Fruit fly (Drosophila melanogaster) whole organism, embryonic: Measurements from ENCODE around the gene CHOp24.
A peak's percentile ranks its signal among the peaks of the same experiment; 100 is the strongest.

Experiments used
- Awh ChIP-seq: fragments of 200-800 bp; sonication (Bioruptor generic); IDR thresholded peaks from 2 replicates; pipeline ENCODE4, ENCODE4 v1.3.6; 2022; ENCODE audit warnings: missing biosample characterization, missing genetic modification characterization
- BEAF-32 ChIP-seq: fragments of 200-800 bp; sonication (Bioruptor generic); optimal IDR thresholded peaks from 3 replicates; lab custom pipeline; 2017; ENCODE audit warnings: missing biosample characterization, missing genetic modification characterization, mild to moderate bottlenecking, moderate library complexity, missing genetic modification reagents
- Bgb ChIP-seq: fragments of 200-800 bp; sonication (Bioruptor generic); IDR thresholded peaks from 2 replicates; pipeline ENCODE4 v1.3.6; 2022; ENCODE audit warnings: missing biosample characterization, missing genetic modification characterization; ENCODE audit not compliant: partially characterized antibody
- CG10147 ChIP-seq: fragments of 200-800 bp; sonication (Bioruptor generic); optimal IDR thresholded peaks from 2 replicates; lab custom pipeline; 2019; ENCODE audit warnings: missing biosample characterization, mild to moderate bottlenecking, missing genetic modification characterization, moderate library complexity
- CG1024 ChIP-seq: fragments of 200-800 bp; sonication (Bioruptor generic); IDR thresholded peaks from 2 replicates; pipeline ENCODE4 v1.3.6; 2022; ENCODE audit warnings: missing biosample characterization, missing genetic modification characterization
- CG10431 ChIP-seq: fragments of 200-800 bp; sonication (Bioruptor generic); optimal IDR thresholded peaks from 3 replicates; lab custom pipeline; 2018; ENCODE audit warnings: missing biosample characterization, mild to moderate bottlenecking, missing genetic modification characterization
- CG11093 ChIP-seq: fragments of 200-800 bp; sonication (Bioruptor generic); IDR thresholded peaks from 3 replicates; pipeline ENCODE4 v1.3.6; 2022; ENCODE audit warnings: missing biosample characterization, missing genetic modification characterization
- CG11398 ChIP-seq: fragments of 200-800 bp; sonication (Bioruptor generic); optimal IDR thresholded peaks from 2 replicates; lab custom pipeline; 2016; ENCODE audit warnings: missing biosample characterization, missing genetic modification characterization
- CG13624 ChIP-seq: fragments of 200-800 bp; sonication (Bioruptor generic); optimal IDR thresholded peaks from 2 replicates; lab custom pipeline; 2016; ENCODE audit warnings: missing biosample characterization, missing genetic modification characterization
- CG15696 ChIP-seq: fragments of 200-800 bp; sonication (Bioruptor generic); optimal IDR thresholded peaks from 2 replicates; lab custom pipeline; 2019; ENCODE audit warnings: missing biosample characterization, mild to moderate bottlenecking, missing genetic modification characterization, moderate library complexity
- CG17802 ChIP-seq: fragments of 200-800 bp; sonication (Bioruptor generic); optimal IDR thresholded peaks from 2 replicates; lab custom pipeline; 2018; ENCODE audit warnings: missing biosample characterization, mild to moderate bottlenecking, missing genetic modification characterization, moderate library complexity
- CG2129 ChIP-seq: fragments of 200-800 bp; sonication (Bioruptor generic); IDR thresholded peaks from 2 replicates; pipeline ENCODE4 v1.3.6; 2022; ENCODE audit warnings: missing biosample characterization, missing genetic modification characterization; ENCODE audit not compliant: partially characterized antibody
- CG31365 ChIP-seq: fragments of 200-800 bp; sonication (Bioruptor generic); optimal IDR thresholded peaks from 2 replicates; lab custom pipeline; 2018; ENCODE audit warnings: missing biosample characterization, mild to moderate bottlenecking, missing genetic modification characterization
- CG3281 ChIP-seq: fragments of 200-800 bp; sonication (Bioruptor generic); optimal IDR thresholded peaks from 3 replicates; lab custom pipeline; 2017; ENCODE audit warnings: missing biosample characterization, mild to moderate bottlenecking, missing genetic modification characterization
- CG4730 ChIP-seq: fragments of 200-800 bp; sonication (Bioruptor generic); IDR thresholded peaks from 2 replicates; pipeline ENCODE4 v1.3.6; 2022; ENCODE audit warnings: missing biosample characterization, missing genetic modification characterization
- CG6813 ChIP-seq: fragments of 200-800 bp; sonication (Bioruptor generic); optimal IDR thresholded peaks from 2 replicates; lab custom pipeline; 2017; ENCODE audit warnings: missing biosample characterization, missing genetic modification characterization, mild to moderate bottlenecking, moderate library complexity, missing genetic modification reagents
- CG7372 ChIP-seq: fragments of 200-800 bp; sonication (Bioruptor generic); IDR thresholded peaks from 2 replicates; pipeline ENCODE4 v1.3.6; 2022; ENCODE audit warnings: missing biosample characterization, missing genetic modification characterization
- CrebB ChIP-seq: fragments of 200-800 bp; sonication (Bioruptor generic); optimal IDR thresholded peaks from 3 replicates; lab custom pipeline; 2018; ENCODE audit warnings: missing biosample characterization, mild to moderate bottlenecking, missing genetic modification characterization
- D19B ChIP-seq: fragments of 200-800 bp; sonication (Bioruptor generic); optimal IDR thresholded peaks from 2 replicates; lab custom pipeline; 2017; ENCODE audit warnings: missing biosample characterization, mild to moderate bottlenecking, missing genetic modification characterization
- Dad ChIP-seq: fragments of 200-800 bp; sonication (Bioruptor generic); optimal IDR thresholded peaks from 3 replicates; lab custom pipeline; 2016; ENCODE audit warnings: missing biosample characterization, missing genetic modification characterization
- Deaf1 ChIP-seq: fragments of 200-800 bp; optimal IDR thresholded peaks from 3 replicates; lab custom pipeline; 2019; ENCODE audit warnings: missing biosample characterization, mild to moderate bottlenecking, missing genetic modification characterization, moderate library complexity
- Dfd ChIP-seq, 2 experiments: fragments of >200 bp; optimal IDR thresholded peaks; 2 replicates each; lab custom pipeline; 2017; ENCODE audit warnings: missing biosample characterization in 2 of 2, missing genetic modification characterization in 2 of 2
- ERR ChIP-seq: fragments of 200-800 bp; sonication (Bioruptor generic); optimal IDR thresholded peaks from 2 replicates; lab custom pipeline; 2016; ENCODE audit warnings: missing biosample characterization, missing genetic modification characterization
- Eip74EF ChIP-seq, 2 experiments: fragments of 200-800 bp in 1 of 2; fragments of >200 bp in 1 of 2; sonication (Bioruptor generic) in 1 of 2; optimal IDR thresholded peaks; 2 replicates each; lab custom pipeline; 2017 to 2019; ENCODE audit warnings: missing biosample characterization in 2 of 2, missing genetic modification characterization in 2 of 2, mild to moderate bottlenecking in 1 of 2, moderate library complexity in 1 of 2
- Fer1 ChIP-seq: fragments of 200-800 bp; sonication (Bioruptor generic); optimal IDR thresholded peaks from 2 replicates; lab custom pipeline; 2017; ENCODE audit warnings: missing biosample characterization, mild to moderate bottlenecking, missing genetic modification characterization
- Hsf ChIP-seq: fragments of 200-800 bp; sonication (Bioruptor generic); optimal IDR thresholded peaks from 3 replicates; lab custom pipeline; 2016; ENCODE audit warnings: missing biosample characterization, missing genetic modification characterization
- Kr ChIP-seq: fragments of 200-800 bp; sonication (Bioruptor generic); optimal IDR thresholded peaks from 2 replicates; lab custom pipeline; 2017; ENCODE audit warnings: missing biosample characterization, mild to moderate bottlenecking, missing genetic modification characterization
- MESR4 ChIP-seq: fragments of 200-800 bp; sonication (Bioruptor generic); optimal IDR thresholded peaks from 2 replicates; lab custom pipeline; 2018; ENCODE audit warnings: missing biosample characterization, mild to moderate bottlenecking, missing genetic modification characterization, moderate library complexity
- Neu2 ChIP-seq: fragments of 200-800 bp; sonication (Bioruptor generic); optimal IDR thresholded peaks from 3 replicates; lab custom pipeline; 2016; ENCODE audit warnings: missing biosample characterization, missing genetic modification characterization, borderline replicate concordance
- Nf-YC ChIP-seq: fragments of 200-800 bp; optimal IDR thresholded peaks from 3 replicates; lab custom pipeline; 2019; ENCODE audit warnings: missing biosample characterization, mild to moderate bottlenecking, missing genetic modification characterization, moderate library complexity
- Oli ChIP-seq: fragments of 200-800 bp; sonication (Bioruptor generic); optimal IDR thresholded peaks from 2 replicates; lab custom pipeline; 2018; ENCODE audit warnings: missing biosample characterization, mild to moderate bottlenecking, missing genetic modification characterization, moderate library complexity
- Pdp1 ChIP-seq, 2 experiments: fragments of 200-800 bp; sonication (Bioruptor generic); optimal IDR thresholded peaks; 3 replicates each; lab custom pipeline; 2016; ENCODE audit warnings: missing biosample characterization in 2 of 2, missing genetic modification characterization in 2 of 2, mild to moderate bottlenecking in 1 of 2, moderate library complexity in 1 of 2
- Xrp1 ChIP-seq: fragments of 200-800 bp; sonication (Bioruptor generic); IDR thresholded peaks from 2 replicates; pipeline ENCODE4 v1.3.6; 2022; ENCODE audit warnings: missing biosample characterization, missing genetic modification characterization
- ash1 ChIP-seq: fragments of 200-800 bp; sonication (Bioruptor generic); optimal IDR thresholded peaks from 2 replicates; lab custom pipeline; 2018; ENCODE audit warnings: missing biosample characterization, mild to moderate bottlenecking, missing genetic modification characterization
- bcd ChIP-seq: fragments of 200-800 bp; sonication (Bioruptor generic); optimal IDR thresholded peaks from 2 replicates; lab custom pipeline; 2017; ENCODE audit warnings: missing biosample characterization, mild to moderate bottlenecking, missing genetic modification characterization
- caup ChIP-seq: fragments of 200-800 bp; sonication (Bioruptor generic); optimal IDR thresholded peaks from 3 replicates; lab custom pipeline; 2017; ENCODE audit warnings: missing biosample characterization, mild to moderate bottlenecking, missing genetic modification characterization, moderate library complexity; ENCODE audit not compliant: severe bottlenecking
- disco-r ChIP-seq: fragments of 200-800 bp; sonication (Bioruptor generic); optimal IDR thresholded peaks from 2 replicates; lab custom pipeline; 2016; ENCODE audit warnings: missing biosample characterization, missing genetic modification characterization
- en ChIP-seq: fragments of 200-800 bp; sonication (Bioruptor generic); optimal IDR thresholded peaks from 2 replicates; lab custom pipeline; 2016; ENCODE audit warnings: missing biosample characterization, missing genetic modification characterization
- fd3F ChIP-seq: fragments of 200-800 bp; sonication (Bioruptor generic); optimal IDR thresholded peaks from 2 replicates; lab custom pipeline; 2018; ENCODE audit warnings: missing biosample characterization, mild to moderate bottlenecking, missing genetic modification characterization, moderate library complexity
- gsb-n ChIP-seq: fragments of 200-800 bp; sonication (Bioruptor generic); optimal IDR thresholded peaks from 3 replicates; lab custom pipeline; 2018; ENCODE audit warnings: missing biosample characterization, mild to moderate bottlenecking, missing genetic modification characterization
- ken ChIP-seq: fragments of 200-800 bp; sonication (Bioruptor generic); IDR thresholded peaks from 3 replicates; pipeline ENCODE4 v1.3.6; 2022; ENCODE audit warnings: missing biosample characterization, missing genetic modification characterization
- knrl ChIP-seq: fragments of 200-800 bp; sonication (Bioruptor generic); IDR thresholded peaks from 3 replicates; pipeline ENCODE4 v1.3.6; 2022; ENCODE audit warnings: missing biosample characterization, missing genetic modification characterization; ENCODE audit not compliant: partially characterized antibody
- lab ChIP-seq: fragments of 200-800 bp; sonication (Bioruptor generic); optimal IDR thresholded peaks from 3 replicates; lab custom pipeline; 2017; ENCODE audit warnings: missing biosample characterization, missing genetic modification characterization, mild to moderate bottlenecking, moderate library complexity, missing genetic modification reagents
- lola ChIP-seq, 3 experiments: fragments of >200 bp in 2 of 3; fragments of 200-800 bp in 1 of 3; sonication (Bioruptor generic) in 1 of 3; optimal IDR thresholded peaks; 2 replicates each; lab custom pipeline; 2017 to 2019; ENCODE audit warnings: missing biosample characterization in 3 of 3, missing genetic modification characterization in 3 of 3, mild to moderate bottlenecking in 1 of 3, moderate library complexity in 1 of 3
- odd ChIP-seq: fragments of 200-800 bp; sonication (Bioruptor generic); optimal IDR thresholded peaks from 2 replicates; lab custom pipeline; 2017; ENCODE audit warnings: missing biosample characterization, mild to moderate bottlenecking, missing genetic modification characterization
- sug ChIP-seq: fragments of 200-800 bp; optimal IDR thresholded peaks from 2 replicates; lab custom pipeline; 2019; ENCODE audit warnings: missing biosample characterization, mild to moderate bottlenecking, missing genetic modification characterization, moderate library complexity
- tgo ChIP-seq: fragments of 200-800 bp; sonication (Bioruptor generic); IDR thresholded peaks from 3 replicates; pipeline ENCODE4 v1.3.6; 2022; ENCODE audit warnings: missing biosample characterization, missing genetic modification characterization

Gene CHOp24

dm6 chrX:4589951-4590771 is 49.5 kb downstream of the CHOp24 start (continued):
- TF ChIP-seq gsb-n (tag; lab: Kevin White, UChicago) (peak; percentile 62), CG3281 (GFP tag; lab: Kevin White, UChicago) (peak; percentile 49), fd3F (peak; percentile 49), Nf-YC (tag; lab: Kevin White, UChicago) (peak; percentile 96), MESR4 (GFP tag; lab: Kevin White, UChicago) (no peak), CG10431 (GFP tag; lab: Kevin White, UChicago) (no peak), Eip74EF (GFP tag; optimal IDR thresholded peaks at IDR 0.05; lab: Kevin White, UChicago) (no peak), lola (GFP tag; optimal IDR thresholded peaks at IDR 0.05; lab: Kevin White, UChicago) (peak in 1 of 3 experiments; percentile 83), Bgb (GFP tag; lab: Robert Waterston, UW) (no peak), Xrp1 (GFP tag; lab: Robert Waterston, UW) (peak; percentile 92), CG15696 (tag; lab: Kevin White, UChicago) (peak; percentile 76), Oli (tag; lab: Kevin White, UChicago) (peak; percentile 82), Hsf (peak; percentile 50), CrebB (peak; percentile 80), lab (GFP tag; lab: Kevin White, UChicago) (peak; percentile 88), CG2129 (no peak), bcd (peak; percentile 84), CG10147 (peak; percentile 51), Awh (GFP tag; lab: Robert Waterston, UW) (peak; percentile 93), D19B (GFP tag; lab: Kevin White, UChicago) (peak; percentile 47), Neu2 (GFP tag; lab: Kevin White, UChicago) (no peak), CG11398 (GFP tag; lab: Kevin White, UChicago) (no peak), Fer1 (GFP tag; lab: Kevin White, UChicago) (peak; percentile 73), Dad (GFP tag; lab: Kevin White, UChicago) (peak; percentile 4), CG7372 (GFP tag; lab: Robert Waterston, UW) (peak; percentile 84), tgo (GFP tag; lab: Robert Waterston, UW) (peak; percentile 91), caup (GFP tag; lab: Kevin White, UChicago) (peak; percentile 78), ash1 (GFP tag; lab: Kevin White, UChicago) (peak; percentile 6), CG31365 (tag; lab: Kevin White, UChicago) (peak; percentile 38), CG1024 (GFP tag; lab: Robert Waterston, UW) (peak; percentile 88), ERR (GFP tag; lab: Kevin White, UChicago) (peak; percentile 21), sug (tag; lab: Kevin White, UChicago) (peak; percentile 28), Dfd (GFP tag; optimal IDR thresholded peaks at IDR 0.05; lab: Kevin White, UChicago) (no peak), disco-r (peak; percentile 43), Pdp1 (GFP tag; optimal IDR thresholded peaks at IDR 0.05; lab: Kevin White, UChicago) (peak; percentile 17 to 54), en (GFP tag; lab: Kevin White, UChicago) (peak; percentile 13), knrl (no peak), CG11093 (GFP tag; lab: Robert Waterston, UW) (peak; percentile 84), Deaf1 (tag; lab: Kevin White, UChicago) (peak; percentile 39), ken (GFP tag; lab: Robert Waterston, UW) (peak; percentile 96), CG13624 (GFP tag; lab: Kevin White, UChicago) (no peak), CG17802 (tag; lab: Kevin White, UChicago) (peak; percentile 50), CG6813 (GFP tag; lab: Kevin White, UChicago) (peak; percentile 70), odd (GFP tag; lab: Kevin White, UChicago) (peak; percentile 33), BEAF-32 (GFP tag; lab: Kevin White, UChicago) (no peak), Kr (peak; percentile 60), CG4730 (GFP tag; lab: Robert Waterston, UW) (peak; percentile 87)
